Fruit fly (Drosophila melanogaster): Measurements from ENCODE around the gene Naa60.

The Naa60 gene

DNA sequence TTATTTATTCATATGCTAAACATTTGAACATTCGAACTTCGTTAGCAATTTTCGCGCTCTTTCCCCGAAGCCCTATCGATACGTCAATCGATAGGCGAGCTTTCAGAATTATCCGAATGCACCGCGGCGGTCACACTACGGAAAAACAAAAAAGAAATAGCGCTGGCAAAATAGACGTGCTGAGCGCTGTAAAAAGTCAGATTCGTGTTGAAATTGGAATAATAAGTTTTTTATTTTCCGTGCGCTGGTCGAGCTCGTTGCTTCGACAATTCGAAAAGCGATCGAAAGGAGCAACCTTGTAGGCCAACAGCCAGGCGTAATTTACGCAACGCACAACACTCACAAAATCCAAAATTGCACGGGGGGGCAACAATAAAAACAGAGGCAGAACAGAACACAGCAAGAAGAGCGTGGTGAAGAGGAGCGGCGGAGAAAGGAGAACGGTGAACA is 28.5 kb upstream of the Naa60 start, which contains the start of gene Ubc4 (continued):
- TF ChIP-seq gfzf (GFP tag; optimal IDR thresholded peaks at IDR 0.05), result peak; percentile 82
- TF ChIP-seq Hmx (GFP tag; optimal IDR thresholded peaks at IDR 0.05), result no peak
- TF ChIP-seq CG12155 (GFP tag; optimal IDR thresholded peaks at IDR 0.05), result no peak
- TF ChIP-seq inv (GFP tag; IDR thresholded peaks at IDR 0.05; ENCODE audit: partially characterized antibody), result peak; percentile 80
- TF ChIP-seq CG7745 (tag; optimal IDR thresholded peaks at IDR 0.05), result no peak
- no peak for TF ChIP-seq CG2875 (GFP tag; optimal IDR thresholded peaks at IDR 0.05)
- TF ChIP-seq ind (GFP tag; optimal IDR thresholded peaks at IDR 0.05), result no peak
- TF ChIP-seq sens (GFP tag), result peak; percentile 53
- peak; percentile 2 for TF ChIP-seq Dad (GFP tag; optimal IDR thresholded peaks at IDR 0.05)
- TF ChIP-seq ttk (GFP tag; IDR thresholded peaks at IDR 0.05), result no peak
- TF ChIP-seq CG10979 (tag; optimal IDR thresholded peaks at IDR 0.05), result no peak
- no peak for TF ChIP-seq CG32772 (GFP tag; IDR thresholded peaks at IDR 0.05)
- TF ChIP-seq otp (GFP tag; IDR thresholded peaks at IDR 0.05), result no peak
- TF ChIP-seq CG32532 (GFP tag; IDR thresholded peaks at IDR 0.05), result peak; percentile 32; the same call in 1 of the 2 replicates
- no peak for TF ChIP-seq CG13894 (tag; optimal IDR thresholded peaks at IDR 0.05)
- no peak for TF ChIP-seq CG18764 (GFP tag; optimal IDR thresholded peaks at IDR 0.05)
- TF ChIP-seq CG9817 (tag; optimal IDR thresholded peaks at IDR 0.05), result no peak
- no peak for TF ChIP-seq Dfd (GFP tag; optimal IDR thresholded peaks at IDR 0.05)
- no peak for TF ChIP-seq CG10543 (GFP tag; optimal IDR thresholded peaks at IDR 0.05)
- TF ChIP-seq CG10959 (GFP tag; IDR thresholded peaks at IDR 0.05), result no peak
- TF ChIP-seq tup (GFP tag; optimal IDR thresholded peaks at IDR 0.05), result no peak
- no peak for TF ChIP-seq ase (GFP tag; IDR thresholded peaks at IDR 0.05)
- peak; percentile 93 for TF ChIP-seq Dref (GFP tag; IDR thresholded peaks at IDR 0.05)
- no peak for TF ChIP-seq seq (GFP tag; IDR thresholded peaks at IDR 0.05)
- TF ChIP-seq CG15073 (GFP tag; optimal IDR thresholded peaks at IDR 0.05), result no peak
- peak; percentile 5 for TF ChIP-seq Xbp1 (GFP tag; optimal IDR thresholded peaks at IDR 0.05)
- no peak for TF ChIP-seq CG12391 (tag; optimal IDR thresholded peaks at IDR 0.05)
- TF ChIP-seq Aef1 (GFP tag; IDR thresholded peaks at IDR 0.05), result 0 out of 3 replicates have a peak, but pooled peaks have one; percentile 23
- no peak for TF ChIP-seq fd102C (GFP tag; optimal IDR thresholded peaks at IDR 0.05)
- TF ChIP-seq Sry-β (GFP tag; optimal IDR thresholded peaks at IDR 0.05), result peak; percentile 38
- TF ChIP-seq bcd (GFP tag; optimal IDR thresholded peaks at IDR 0.05), result no peak
- no peak for TF ChIP-seq Nf-YB (GFP tag; optimal IDR thresholded peaks at IDR 0.05)
- no peak for TF ChIP-seq Hr78 (GFP tag; optimal IDR thresholded peaks at IDR 0.05)
- peak; percentile 54; the same call in 1 of the 2 replicates for TF ChIP-seq slbo (GFP tag; IDR thresholded peaks at IDR 0.05)
- no peak for TF ChIP-seq CG15011 (GFP tag; optimal IDR thresholded peaks at IDR 0.05)
- TF ChIP-seq insv (GFP tag; optimal IDR thresholded peaks at IDR 0.05), result no peak
- TF ChIP-seq Gsc (GFP tag; IDR thresholded peaks at IDR 0.05), result no peak
- TF ChIP-seq CG7357 (GFP tag; IDR thresholded peaks at IDR 0.05), result no peak
- no peak for TF ChIP-seq Ravus (GFP tag; IDR thresholded peaks at IDR 0.05)
- TF ChIP-seq CG9932 (GFP tag; IDR thresholded peaks at IDR 0.05), result peak; percentile 48; the same call in 1 of the 2 replicates
- no peak for TF ChIP-seq CG9215 (GFP tag; IDR thresholded peaks at IDR 0.05)
- no peak for TF ChIP-seq danr (GFP tag; IDR thresholded peaks at IDR 0.05)
- no peak for TF ChIP-seq chif (GFP tag; optimal IDR thresholded peaks at IDR 0.05)
- TF ChIP-seq CG8359 (GFP tag; optimal IDR thresholded peaks at IDR 0.05; ENCODE audit: borderline replicate concordance), result no peak
- TF ChIP-seq Hr39 (optimal IDR thresholded peaks at IDR 0.05), result no peak
- TF ChIP-seq Fer3 (tag; optimal IDR thresholded peaks at IDR 0.05), result no peak
- no peak for TF ChIP-seq fd3F (GFP tag; optimal IDR thresholded peaks at IDR 0.05)
- no peak for TF ChIP-seq Lim3 (GFP tag; IDR thresholded peaks at IDR 0.05)
- peak; percentile 11 for TF ChIP-seq Jarid2 (GFP tag; optimal IDR thresholded peaks at IDR 0.05)
- TF ChIP-seq hkb (optimal IDR thresholded peaks at IDR 0.05), result no peak
- no peak for TF ChIP-seq hkb (GFP tag; IDR thresholded peaks at IDR 0.05)
- TF ChIP-seq gsb (GFP tag; IDR thresholded peaks at IDR 0.05), result no peak
